Worm (Caenorhabditis elegans) whole organism, young adult: ENCODE data around the gene C07B5.2.

Experiments
- B0336.3 ChIP-seq: fragments of 200-800 bp; sonication (Bioruptor generic); IDR thresholded peaks from 2 replicates; pipeline ENCODE4 v1.3.6; 2022; ENCODE audit warnings: missing genetic modification characterization, missing compliant biosample characterization
- F33H1.4 ChIP-seq: fragments of 200-800 bp; sonication (Bioruptor generic); IDR thresholded peaks from 2 replicates; pipeline ENCODE4 v1.3.6; 2022; ENCODE audit warnings: missing genetic modification reagents, missing genetic modification characterization, missing compliant biosample characterization
- F49E8.2 ChIP-seq: sonication (generic microtip); optimal IDR thresholded peaks from 3 replicates; lab custom pipeline; 2017; ENCODE audit warnings: missing genetic modification characterization, mild to moderate bottlenecking, missing compliant biosample characterization, antibody characterized with exemption, moderate library complexity; ENCODE audit not compliant: insufficient read depth
- ama-1 ChIP-seq, 3 experiments: fragments of 150-350 bp in 1 of 3; sonication (generic microtip) in 2 of 3; optimal IDR thresholded peaks; 2 replicates each; lab custom pipeline; 2014 to 2018; ENCODE audit warnings: missing biosample characterization in 2 of 3, missing genetic modification characterization in 2 of 3, missing genetic modification reagents in 2 of 3
- aptf-3 ChIP-seq: fragments of 200-800 bp; sonication (Bioruptor generic); IDR thresholded peaks from 2 replicates; pipeline ENCODE4 v1.3.6; 2022; ENCODE audit warnings: missing genetic modification characterization, missing compliant biosample characterization
- atf-7 ChIP-seq: sonication (generic microtip); optimal IDR thresholded peaks from 2 replicates; lab custom pipeline; 2017; ENCODE audit warnings: mild to moderate bottlenecking, missing genetic modification characterization, missing compliant biosample characterization
- attf-5 ChIP-seq: fragments of 200-800 bp; sonication (Bioruptor generic); optimal IDR thresholded peaks from 2 replicates; lab custom pipeline; 2018; ENCODE audit warnings: mild to moderate bottlenecking, missing genetic modification characterization, missing compliant biosample characterization
- cebp-2 ChIP-seq: fragments of 200-800 bp; sonication (Bioruptor generic); IDR thresholded peaks from 2 replicates; pipeline ENCODE4 v1.3.6; 2022; ENCODE audit warnings: missing genetic modification characterization, missing compliant biosample characterization
- hlh-26 ChIP-seq: fragments of 200-800 bp; sonication (Bioruptor generic); conservative IDR thresholded peaks from 2 replicates; pipeline ENCODE4 v1.3.6; 2022; ENCODE audit warnings: missing genetic modification reagents, missing genetic modification characterization, missing compliant biosample characterization
- nfyb-1 ChIP-seq: fragments of 200-800 bp; sonication (Bioruptor generic); IDR thresholded peaks from 2 replicates; pipeline ENCODE4 v1.3.6; 2022; ENCODE audit warnings: missing genetic modification reagents, missing genetic modification characterization, missing compliant biosample characterization
- ztf-18 ChIP-seq: sonication (generic microtip); optimal IDR thresholded peaks from 2 replicates; lab custom pipeline; 2016; ENCODE audit warnings: missing genotype, mild to moderate bottlenecking, missing genetic modification characterization, missing compliant biosample characterization

DNA sequence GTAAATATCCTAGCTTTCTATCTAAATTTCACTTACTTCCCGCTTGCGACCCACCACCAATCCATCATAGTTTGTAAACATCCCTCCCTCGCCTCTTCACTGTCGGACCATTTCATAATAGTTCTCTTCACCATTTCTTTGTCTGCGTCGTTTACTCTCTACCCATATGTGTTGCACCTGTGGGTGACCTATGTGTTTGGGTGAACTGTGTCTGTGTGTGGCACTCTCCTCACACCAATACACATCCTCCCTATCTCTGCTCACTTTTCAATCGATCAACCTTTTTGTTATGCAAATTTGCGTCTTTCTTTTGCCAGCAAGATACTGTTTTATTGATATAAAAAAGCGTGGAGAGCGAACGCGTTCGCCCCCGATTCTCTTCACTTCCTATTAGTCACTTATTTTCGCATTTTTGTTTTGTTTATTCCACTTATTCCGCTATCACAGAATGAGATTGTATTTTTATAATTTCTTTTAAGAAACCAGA lies 12.1 kb downstream of the C07B5.2 start:
- TF ChIP-seq B0336.3 (GFP tag; lab: Robert Waterston, UW) (no peak), cebp-2 (no peak), ama-1 (optimal IDR thresholded peaks at IDR 0.05; lab: Kevin White, UChicago) (no peak), ama-1 (GFP tag; optimal IDR thresholded peaks at IDR 0.05; lab: Kevin White, UChicago) (no peak), nfyb-1 (GFP tag; lab: Robert Waterston, UW) (no peak), F33H1.4 (GFP tag; lab: Robert Waterston, UW) (no peak), hlh-26 (GFP tag; lab: Robert Waterston, UW) (no peak), F49E8.2 (tag; lab: Kevin White, UChicago) (no peak), aptf-3 (GFP tag; lab: Robert Waterston, UW) (no peak), attf-5 (GFP tag; lab: Kevin White, UChicago) (no peak), atf-7 (tag; lab: Kevin White, UChicago) (no peak), ztf-18 (tag; lab: Kevin White, UChicago) (no peak)
